Worm (Caenorhabditis elegans) whole organism, midembryonic: ENCODE measurements around the gene srh-297.

Experiments used
- tab-1 ChIP-seq: fragments of 200-800 bp; sonication (Bioruptor generic); IDR thresholded peaks from 2 replicates; pipeline ENCODE4 v1.3.6; 2022; ENCODE audit warnings: missing genetic modification characterization, missing compliant biosample characterization
- ztf-29 ChIP-seq: fragments of 200-800 bp; sonication (Bioruptor generic); IDR thresholded peaks from 2 replicates; pipeline ENCODE4 v1.3.6; 2022; ENCODE audit warnings: missing genetic modification reagents, missing genetic modification characterization, missing compliant biosample characterization

DNA sequence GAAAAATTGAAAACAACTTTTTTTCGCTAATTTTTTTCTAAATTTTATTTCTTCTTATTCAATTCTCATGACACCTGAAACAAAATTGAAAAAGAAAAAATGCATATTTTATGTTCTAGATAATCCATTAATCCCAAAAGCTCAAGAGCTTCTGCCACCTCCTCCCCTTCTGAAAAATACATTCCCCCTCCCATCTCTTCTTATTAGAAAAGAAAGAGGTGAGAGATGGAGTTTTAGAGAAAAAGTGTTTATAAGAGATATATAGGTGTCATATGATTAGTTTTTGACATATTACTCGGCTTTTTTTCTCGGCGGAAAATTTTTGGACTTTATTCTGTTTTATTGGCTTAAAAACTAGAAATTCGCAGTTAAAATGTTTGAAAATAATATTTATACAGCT is 40.3 kb upstream of the srh-297 start:
- TF ChIP-seq tab-1 (GFP tag; lab: Robert Waterston, UW): no peak
- TF ChIP-seq ztf-29 (GFP tag; lab: Robert Waterston, UW): no peak
